Fruit fly (Drosophila melanogaster): ENCODE measurements around the gene CG7715.

dm6 chr3R:18680332-18680731, 47.9 kb downstream of the CG7715 start, which contains the start of the genes CG46318 and ChT:
- no peak for TF ChIP-seq woc (GFP tag; optimal IDR thresholded peaks at IDR 0.05)
- no peak for TF ChIP-seq usp (GFP tag; optimal IDR thresholded peaks at IDR 0.05)
- no peak for TF ChIP-seq dsf (GFP tag; optimal IDR thresholded peaks at IDR 0.05; ENCODE audit: borderline replicate concordance)

Data from whole organism, wandering third instar larva.